Fruit fly (Drosophila melanogaster) whole organism: Measurements from ENCODE around the gene Cpr35B.

Experiments
- CG8478 ChIP-seq: fragments of >200 bp; optimal IDR thresholded peaks from 2 replicates; lab custom pipeline; 2018; ENCODE audit warnings: inconsistent platforms
- Dll ChIP-seq: fragments of >200 bp; optimal IDR thresholded peaks from 2 replicates; lab custom pipeline; 2017
- psq ChIP-seq: fragments of >200 bp; optimal IDR thresholded peaks from 2 replicates; lab custom pipeline; 2017

dm6 chr2L:14394298-14395064 is 30.5 kb downstream of the Cpr35B start:
- no peak for TF ChIP-seq CG8478
- TF ChIP-seq Dll (lab: Kevin White, UChicago) = no peak
- no peak for TF ChIP-seq psq (lab: Kevin White, UChicago)
